Worm (Caenorhabditis elegans): ENCODE results near the gene mvb-12.

The mvb-12 gene

DNA sequence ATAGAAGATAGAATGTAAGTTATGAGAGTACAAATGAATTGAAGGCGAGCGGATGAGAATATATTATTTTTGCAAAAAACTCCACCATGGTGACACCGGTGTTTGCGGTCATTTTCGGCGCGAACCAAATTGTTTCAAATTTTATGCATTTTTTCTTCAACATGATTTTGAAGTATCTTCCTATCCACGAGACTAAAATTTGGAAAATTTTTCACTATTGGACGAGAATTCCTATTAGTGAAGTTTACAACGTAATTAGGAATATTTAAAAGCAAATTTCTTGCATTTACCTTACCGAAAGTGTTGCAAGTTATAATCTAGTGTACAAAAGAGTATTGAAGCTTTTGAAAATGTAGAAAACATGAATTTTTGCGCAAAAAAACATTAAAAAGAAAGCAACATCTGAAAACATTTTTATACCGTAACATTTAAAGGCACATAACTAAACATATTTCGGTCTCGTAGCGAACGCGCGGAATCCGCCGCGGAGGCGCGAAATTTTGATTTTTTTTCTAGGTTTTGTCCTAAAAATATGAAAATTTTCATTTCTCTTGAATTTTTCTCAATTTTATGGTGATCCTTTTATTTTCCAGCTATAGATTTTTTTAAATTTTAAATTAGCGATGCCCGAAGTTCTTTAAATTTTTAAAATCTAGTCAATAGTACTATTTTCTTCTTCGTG, 33.8 kb upstream of the mvb-12 start, which contains the start of gene sgo-1 (continued):
- no peak for TF ChIP-seq gei-17 (GFP tag; optimal IDR thresholded peaks at IDR 0.05)
- TF ChIP-seq pha-4 (tag; optimal IDR thresholded peaks at IDR 0.05), result no peak
- peak; percentile 85 for TF ChIP-seq snpc-1.3 (tag; optimal IDR thresholded peaks at IDR 0.05; ENCODE audit: insufficient read depth)
- TF ChIP-seq let-607 (tag; optimal IDR thresholded peaks at IDR 0.05), result no peak
- TF ChIP-seq efl-1 (GFP tag; optimal IDR thresholded peaks at IDR 0.05), result peak; percentile 100
- TF ChIP-seq nfya-1 (tag; optimal IDR thresholded peaks at IDR 0.05; ENCODE audit: borderline replicate concordance, insufficient read depth), result no peak
- no peak for TF ChIP-seq ztf-25 (GFP tag; IDR thresholded peaks at IDR 0.05)
- TF ChIP-seq snpc-4 (GFP tag; optimal IDR thresholded peaks at IDR 0.05), result peak; percentile 70
- peak in 3 of 4 experiments; percentile 41 to 70 (median 60) for TF ChIP-seq snpc-4 (tag; optimal IDR thresholded peaks at IDR 0.05)
- TF ChIP-seq ztf-26 (tag; optimal IDR thresholded peaks at IDR 0.05), result no peak
- no peak for TF ChIP-seq rec-8 (tag; optimal IDR thresholded peaks at IDR 0.05)
- TF ChIP-seq mcd-1 (GFP tag; IDR thresholded peaks at IDR 0.05), result peak; percentile 78
- no peak for TF ChIP-seq F37B4.10 (GFP tag; IDR thresholded peaks at IDR 0.05)
- no peak for TF ChIP-seq ZK185.1 (tag; optimal IDR thresholded peaks at IDR 0.05; ENCODE audit: poor library complexity, severe bottlenecking)
- peak; percentile 69 for TF ChIP-seq hrde-1 (tag; optimal IDR thresholded peaks at IDR 0.05; ENCODE audit: borderline replicate concordance)
- no peak for TF ChIP-seq egrh-3 (GFP tag; IDR thresholded peaks at IDR 0.05)
- no peak for TF ChIP-seq chd-7 (tag; optimal IDR thresholded peaks at IDR 0.05)
- TF ChIP-seq somi-1 (GFP tag; optimal IDR thresholded peaks at IDR 0.05), result no peak
- no peak for TF ChIP-seq egl-18 (GFP tag; IDR thresholded peaks at IDR 0.05)
- TF ChIP-seq aptf-3 (GFP tag; IDR thresholded peaks at IDR 0.05), result no peak
- peak; percentile 91 for TF ChIP-seq dox-1 (GFP tag; IDR thresholded peaks at IDR 0.05)
- peak; percentile 98 for TF ChIP-seq ceh-91 (GFP tag; IDR thresholded peaks at IDR 0.05)
- TF ChIP-seq nhr-80 (tag; optimal IDR thresholded peaks at IDR 0.05), result no peak
- peak; percentile 69; the same call in 1 of the 2 replicates for TF ChIP-seq lir-1 (GFP tag; conservative IDR thresholded peaks at IDR 0.05)
- TF ChIP-seq F22D6.2 (tag; optimal IDR thresholded peaks at IDR 0.05), result no peak
- TF ChIP-seq B0035.1 (tag; optimal IDR thresholded peaks at IDR 0.05), result no peak
- TF ChIP-seq K12H6.12 (tag; optimal IDR thresholded peaks at IDR 0.05), result no peak
- peak; percentile 77; the same call in 1 of the 2 replicates for TF ChIP-seq pbrm-1 (GFP tag; IDR thresholded peaks at IDR 0.05)
- TF ChIP-seq ceh-58 (GFP tag; IDR thresholded peaks at IDR 0.05), result no peak
- TF ChIP-seq lin-35 (GFP tag; optimal IDR thresholded peaks at IDR 0.05), result peak in 2 of 3 experiments; percentile 2 to 82
- peak; percentile 88 for TF ChIP-seq ekl-4 (GFP tag; IDR thresholded peaks at IDR 0.05)

DNA sequence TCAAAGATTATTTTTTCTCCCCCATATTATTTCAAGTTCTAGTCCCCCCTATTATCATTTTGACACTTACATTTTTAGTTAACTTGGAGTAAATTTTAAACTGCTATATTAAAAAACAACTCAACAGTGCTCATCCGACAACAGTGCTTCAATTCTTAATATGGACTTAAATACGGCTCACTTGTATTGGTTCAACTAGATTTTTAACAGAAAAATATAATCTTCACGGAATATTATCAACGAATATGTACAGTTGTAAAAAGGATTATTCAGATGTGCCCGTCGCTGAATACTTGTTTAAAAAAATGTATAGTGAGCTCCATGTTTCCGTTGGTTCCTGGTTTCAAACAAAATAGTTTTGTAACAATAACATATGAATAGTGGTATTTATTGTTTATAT, 30.0 kb upstream of the mvb-12 start:
- TF ChIP-seq Y79H2A.3 (GFP tag; conservative IDR thresholded peaks at IDR 0.05) (0 out of 2 replicates have a peak, but pooled peaks have one; percentile 28), F22D6.2 (tag; optimal IDR thresholded peaks at IDR 0.05) (no peak), madf-6 (GFP tag; IDR thresholded peaks at IDR 0.05) (peak; percentile 82), B0261.1 (tag; optimal IDR thresholded peaks at IDR 0.05) (no peak), C17E4.6 (GFP tag; IDR thresholded peaks at IDR 0.05) (peak; percentile 74), cebp-2 (GFP tag; IDR thresholded peaks at IDR 0.05) (no peak), snpc-4 (GFP tag; optimal IDR thresholded peaks at IDR 0.05) (peak; percentile 39), snpc-4 (tag; optimal IDR thresholded peaks at IDR 0.05) (peak in 2 of 4 experiments; percentile 21 to 42), nfya-1 (tag; optimal IDR thresholded peaks at IDR 0.05; ENCODE audit: borderline replicate concordance, insufficient read depth) (no peak), fkh-3 (tag; optimal IDR thresholded peaks at IDR 0.05) (peak; percentile 65), xnd-1 (tag; optimal IDR thresholded peaks at IDR 0.05) (peak; percentile 32), lsl-1 (GFP tag; optimal IDR thresholded peaks at IDR 0.05) (peak; percentile 3), Y53G8AR.9 (GFP tag; conservative IDR thresholded peaks at IDR 0.05) (peak; percentile 86), hmg-20 (GFP tag; IDR thresholded peaks at IDR 0.05) (peak; percentile 32; the same call in 1 of the 2 replicates), him-1 (tag; optimal IDR thresholded peaks at IDR 0.05) (peak; percentile 24), let-607 (tag; optimal IDR thresholded peaks at IDR 0.05) (no peak), F49E8.2 (tag; optimal IDR thresholded peaks at IDR 0.05; ENCODE audit: insufficient read depth) (peak; percentile 80), nfyb-1 (GFP tag; IDR thresholded peaks at IDR 0.05) (no peak), ceh-58 (GFP tag; IDR thresholded peaks at IDR 0.05) (no peak), ZK185.1 (tag; optimal IDR thresholded peaks at IDR 0.05; ENCODE audit: poor library complexity, severe bottlenecking) (no peak), hrde-1 (tag; optimal IDR thresholded peaks at IDR 0.05; ENCODE audit: borderline replicate concordance) (peak; percentile 94)

Measured in whole organism, young adult.